Worm (Caenorhabditis elegans) whole organism, early embryonic: ENCODE measurements around the gene T16A9.5.

Experiments
- B0310.2 ChIP-seq: sonication (generic microtip); optimal IDR thresholded peaks from 2 replicates; lab custom pipeline; 2016; ENCODE audit warnings: mild to moderate bottlenecking, missing genetic modification characterization, missing compliant biosample characterization
- ama-1 ChIP-seq: fragments of 150-350 bp; optimal IDR thresholded peaks from 2 replicates; lab custom pipeline; 2014
- ceh-13 ChIP-seq: fragments of 200-800 bp; sonication (Bioruptor generic); optimal IDR thresholded peaks from 2 replicates; lab custom pipeline; 2018; ENCODE audit warnings: mild to moderate bottlenecking, missing genetic modification characterization, missing compliant biosample characterization
- ets-7 ChIP-seq: sonication (generic microtip); optimal IDR thresholded peaks from 2 replicates; lab custom pipeline; 2016; ENCODE audit warnings: missing genotype, missing genetic modification characterization, missing compliant biosample characterization
- flt-1 ChIP-seq: fragments of 200-800 bp; sonication (Bioruptor generic); IDR thresholded peaks from 2 replicates; pipeline ENCODE4 v1.3.6; 2022; ENCODE audit warnings: missing genetic modification characterization, missing compliant biosample characterization
- hmbx-1 ChIP-seq: sonication (generic microtip); optimal IDR thresholded peaks from 2 replicates; lab custom pipeline; 2016; ENCODE audit warnings: mild to moderate bottlenecking, missing genetic modification characterization, missing compliant biosample characterization
- pes-1 ChIP-seq: fragments of 200-800 bp; sonication (Bioruptor generic); IDR thresholded peaks from 2 replicates; pipeline ENCODE4 v1.3.6; 2022; ENCODE audit warnings: missing genetic modification reagents, missing genetic modification characterization, missing compliant biosample characterization
- sea-1 ChIP-seq: fragments of 200-800 bp; sonication (Bioruptor generic); conservative IDR thresholded peaks from 2 replicates; pipeline ENCODE4 v1.3.6; 2022; ENCODE audit warnings: missing genetic modification characterization, missing compliant biosample characterization

ce11 chrV:14185438-14185837 lies 29.6 kb downstream of the T16A9.5 start, which contains the start of the genes trm-1 and ints-2:
- no peak for TF ChIP-seq ets-7 (tag; lab: Kevin White, UChicago)
- TF ChIP-seq ama-1: no peak
- TF ChIP-seq sea-1 (GFP tag; lab: Robert Waterston, UW): no peak
- no peak for TF ChIP-seq hmbx-1 (tag; lab: Kevin White, UChicago)
- no peak for TF ChIP-seq flt-1 (GFP tag; lab: Robert Waterston, UW)
- TF ChIP-seq ceh-13 (GFP tag; lab: Kevin White, UChicago): no peak
- no peak for TF ChIP-seq pes-1 (GFP tag; lab: Robert Waterston, UW)
- TF ChIP-seq B0310.2: no peak
